Worm (Caenorhabditis elegans): Measurements from ENCODE around the gene T26A8.3.
"Not testable (repeated sequence)": the region's sequence is repeated elsewhere in the genome, so short reads cannot be mapped to it uniquely, and the experiment has no call there.

Gene T26A8.3

ce11 chrIV:8397814-8398213, 28.6 kb downstream of the T26A8.3 start:
- no peak for TF ChIP-seq ZK546.5 (tag; optimal IDR thresholded peaks at IDR 0.05)
- no peak for TF ChIP-seq eor-1 (tag; optimal IDR thresholded peaks at IDR 0.05)
- TF ChIP-seq ztf-11 (tag; optimal IDR thresholded peaks at IDR 0.05) = no peak
- TF ChIP-seq skn-1 (tag; optimal IDR thresholded peaks at IDR 0.05) = no peak

DNA sequence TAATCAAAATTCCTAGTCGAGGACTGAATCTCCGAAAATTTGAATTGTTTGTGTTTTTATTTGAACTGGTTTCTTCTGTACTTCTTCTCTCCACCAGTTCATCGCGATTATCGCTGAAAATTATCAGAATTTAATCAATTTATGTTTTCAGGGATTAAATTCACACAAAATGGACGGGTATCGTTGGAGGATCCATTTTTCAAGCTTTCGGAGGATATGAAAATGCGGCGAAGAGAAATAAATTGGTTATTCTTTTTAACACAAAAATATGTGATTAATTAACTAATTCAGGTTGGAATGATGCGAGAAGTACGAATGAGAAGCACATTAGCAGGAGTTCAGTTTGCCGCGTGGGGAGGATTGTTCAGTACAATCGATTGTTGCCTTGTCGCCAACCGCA, 30.1 kb downstream of the T26A8.3 start, which contains the start of gene timm-17B.2:
Gene timm-17B.2 (plus strand): TSS at position 301 of the 400 bp plus-strand sequence.
- no peak for TF ChIP-seq elt-2 (tag; optimal IDR thresholded peaks at IDR 0.05)
- no peak for TF ChIP-seq ztf-4 (tag; optimal IDR thresholded peaks at IDR 0.05)

DNA sequence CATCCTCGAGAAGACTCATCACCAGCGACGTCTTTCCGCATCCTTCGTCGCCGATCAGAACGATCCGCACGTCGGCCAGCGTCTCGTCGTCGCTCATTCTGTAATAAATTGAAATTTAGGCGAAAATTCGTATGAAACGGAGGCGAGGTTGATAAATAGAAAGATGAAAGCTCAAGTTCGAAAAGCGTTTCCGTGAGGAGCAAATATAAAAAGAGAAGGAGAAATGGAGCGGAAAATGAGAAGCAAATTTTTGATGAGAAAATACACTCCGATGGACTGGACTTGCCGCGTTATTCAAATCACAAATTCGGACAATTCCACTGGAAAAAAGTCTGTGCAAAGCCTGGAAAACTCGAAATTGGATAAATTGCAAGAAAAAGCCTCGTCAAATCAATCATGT, 32.3 kb downstream of the T26A8.3 start, which contains the start of gene D2096.11:
Gene D2096.11 (minus strand): TSS at position 101 of the 400 bp plus-strand sequence.
- TF ChIP-seq skn-1 (tag; optimal IDR thresholded peaks at IDR 0.05) = no peak
- no peak for TF ChIP-seq nhr-67 (tag; optimal IDR thresholded peaks at IDR 0.05)
- no peak for TF ChIP-seq nhr-28 (tag; optimal IDR thresholded peaks at IDR 0.05)
- no peak for TF ChIP-seq elt-3 (tag; optimal IDR thresholded peaks at IDR 0.05)
- TF ChIP-seq egl-5 (tag; optimal IDR thresholded peaks at IDR 0.05) = no peak
- no peak for TF ChIP-seq ceh-28 (tag; optimal IDR thresholded peaks at IDR 0.05)
- no peak for TF ChIP-seq fkh-10 (GFP tag; optimal IDR thresholded peaks at IDR 0.05)
- no peak for TF ChIP-seq lsy-12 (tag; optimal IDR thresholded peaks at IDR 0.05)
- TF ChIP-seq snpc-4 (tag; optimal IDR thresholded peaks at IDR 0.05) = no peak
- TF ChIP-seq mdl-1 (tag; optimal IDR thresholded peaks at IDR 0.05) = no peak
- no peak for TF ChIP-seq elt-2 (tag; optimal IDR thresholded peaks at IDR 0.05)
- no peak for TF ChIP-seq ceh-82 (tag; optimal IDR thresholded peaks at IDR 0.05)
- no peak for TF ChIP-seq elt-1 (tag; optimal IDR thresholded peaks at IDR 0.05)
- TF ChIP-seq jun-1 (tag; optimal IDR thresholded peaks at IDR 0.05) = no peak
- no peak for TF ChIP-seq ZK546.5 (tag; optimal IDR thresholded peaks at IDR 0.05)
- no peak for TF ChIP-seq fos-1 (tag; optimal IDR thresholded peaks at IDR 0.05)

DNA sequence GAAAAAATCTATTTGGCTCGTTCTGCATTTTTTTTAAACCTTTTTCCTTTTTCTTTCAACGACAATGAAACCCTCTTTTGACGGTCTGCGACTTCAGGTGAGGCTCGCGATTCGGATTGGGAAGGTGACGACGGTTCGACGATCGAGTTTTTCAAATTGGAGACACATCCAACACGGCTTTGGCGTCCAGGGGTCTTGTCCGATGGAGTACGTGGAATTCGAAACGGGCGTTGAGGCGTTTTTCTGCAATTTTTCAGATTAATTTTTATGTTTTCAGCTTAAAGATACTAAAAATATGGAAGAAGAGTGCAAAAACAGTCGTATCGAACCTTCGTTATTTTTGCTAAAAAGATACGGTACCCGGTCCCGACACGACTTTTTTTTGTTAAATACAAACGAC, 37.3 kb downstream of the T26A8.3 start, which contains the start of gene D2096.10:
Gene D2096.10 (minus strand): TSS at position 101 of the 400 bp plus-strand sequence.
- not testable (repeated sequence) for TF ChIP-seq tbx-2, nhr-237, elt-1 (tag; optimal IDR thresholded peaks at IDR 0.05)

- TF ChIP-seq ceh-28 (tag; optimal IDR thresholded peaks at IDR 0.05) (no peak), unc-39 (tag; optimal IDR thresholded peaks at IDR 0.05) (no peak), nhr-76 (tag; optimal IDR thresholded peaks at IDR 0.05) (no peak), ztf-4 (tag; optimal IDR thresholded peaks at IDR 0.05) (no peak)
These were observed 40.8 kb downstream of the T26A8.3 start for ce11 chrIV:8385662-8386061.

- TF ChIP-seq skn-1 (tag; optimal IDR thresholded peaks at IDR 0.05) (no peak), elt-3 (tag; optimal IDR thresholded peaks at IDR 0.05) (no peak), elt-1 (tag; optimal IDR thresholded peaks at IDR 0.05) (no peak), nhr-67 (tag; optimal IDR thresholded peaks at IDR 0.05) (no peak)
These were observed 41.7 kb downstream of the T26A8.3 start for ce11 chrIV:8384737-8385136.

ce11 chrIV:8382695-8383094, 43.7 kb downstream of the T26A8.3 start, which contains the start of gene D2096.9:
D2096.9 (minus strand) TSS chrIV:8382795.
- TF ChIP-seq skn-1 (tag; optimal IDR thresholded peaks at IDR 0.05) = no peak
- TF ChIP-seq jun-1 (tag; optimal IDR thresholded peaks at IDR 0.05) = no peak
- TF ChIP-seq nhr-11 (tag; optimal IDR thresholded peaks at IDR 0.05) = no peak
- no peak for TF ChIP-seq pha-4 (tag; optimal IDR thresholded peaks at IDR 0.05)

DNA sequence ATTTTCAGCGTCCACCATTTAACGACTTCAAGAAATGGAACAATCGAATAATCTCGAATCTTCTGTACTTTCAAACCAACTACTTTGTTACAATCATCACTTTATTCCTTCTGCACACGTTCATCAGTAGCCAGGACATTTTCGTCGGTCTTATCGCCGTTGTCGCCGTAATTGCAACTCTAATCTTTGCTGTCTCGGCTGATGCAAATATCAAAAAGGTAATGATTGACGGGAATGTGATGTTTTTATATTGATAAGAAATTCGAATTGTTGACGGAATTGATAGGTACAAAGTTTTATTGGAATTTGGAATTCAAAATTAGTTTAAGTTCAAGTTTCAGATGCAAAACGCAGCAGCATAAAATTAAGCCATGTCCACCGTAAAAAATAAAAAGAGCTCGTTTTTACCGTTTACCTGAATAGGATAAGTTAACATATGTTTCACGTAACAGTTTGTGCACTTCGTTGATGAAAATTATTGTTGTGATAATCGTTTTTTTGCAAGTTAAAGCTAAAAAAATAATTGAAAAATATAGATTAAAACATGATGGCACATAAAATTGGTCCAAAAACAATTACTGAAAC, 46.1 kb downstream of the T26A8.3 start:
- TF ChIP-seq ceh-82 (tag; optimal IDR thresholded peaks at IDR 0.05) (no peak), nhr-23 (tag; optimal IDR thresholded peaks at IDR 0.05) (no peak), elt-2 (tag; optimal IDR thresholded peaks at IDR 0.05) (peak; percentile 97), jun-1 (tag; optimal IDR thresholded peaks at IDR 0.05) (peak; percentile 32), lin-39 (tag; optimal IDR thresholded peaks at IDR 0.05) (no peak), nhr-237 (tag; optimal IDR thresholded peaks at IDR 0.05) (no peak), zag-1 (tag; optimal IDR thresholded peaks at IDR 0.05) (no peak), R02D3.7 (tag; optimal IDR thresholded peaks at IDR 0.05) (no peak), pha-4 (tag; optimal IDR thresholded peaks at IDR 0.05) (peak; percentile 59), ceh-9 (tag; optimal IDR thresholded peaks at IDR 0.05) (no peak), egl-5 (tag; optimal IDR thresholded peaks at IDR 0.05) (no peak), pqm-1 (tag; optimal IDR thresholded peaks at IDR 0.05) (peak; percentile 89), nfya-1 (tag; optimal IDR thresholded peaks at IDR 0.05; ENCODE audit: insufficient read depth) (no peak), lin-15B (tag; optimal IDR thresholded peaks at IDR 0.05) (no peak), tbx-2 (tag; optimal IDR thresholded peaks at IDR 0.05) (no peak), fos-1 (tag; optimal IDR thresholded peaks at IDR 0.05) (no peak)
